Worm (Caenorhabditis elegans): Measurements from ENCODE around the gene F40G9.9.

DNA sequence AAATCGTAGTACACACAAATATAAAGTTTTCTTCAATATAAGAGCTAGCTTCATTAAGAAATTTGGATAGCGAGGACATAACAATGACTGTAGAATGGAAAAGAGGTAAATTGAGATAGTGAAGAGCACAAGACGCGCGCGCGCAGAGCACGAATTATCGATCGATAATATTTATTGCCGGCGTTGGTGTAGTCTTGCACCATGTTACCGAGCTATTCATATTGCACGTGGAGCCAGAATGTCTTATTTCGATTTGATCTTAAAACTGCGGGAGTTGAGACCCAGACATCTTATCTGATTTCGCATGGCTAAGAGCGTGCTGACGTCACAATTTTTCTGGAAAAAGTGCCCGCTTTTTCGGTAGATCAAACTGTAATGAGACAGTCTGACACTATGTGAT lies 2.0 kb downstream of the F40G9.9 start, which contains the start of gene F40G9.18:
- TF ChIP-seq unc-39 (tag; optimal IDR thresholded peaks at IDR 0.05) (no peak), ztf-11 (tag; optimal IDR thresholded peaks at IDR 0.05) (no peak), skn-1 (tag; optimal IDR thresholded peaks at IDR 0.05) (no peak), alr-1 (tag; optimal IDR thresholded peaks at IDR 0.05) (no peak), mab-5 (tag; optimal IDR thresholded peaks at IDR 0.05) (no peak)

Measured in whole organism, L2 larva.